Worm (Caenorhabditis elegans): Measurements from ENCODE around the gene glb-28.
A peak's percentile ranks its signal among the peaks of the same experiment; 100 is the strongest.

Gene glb-28

DNA sequence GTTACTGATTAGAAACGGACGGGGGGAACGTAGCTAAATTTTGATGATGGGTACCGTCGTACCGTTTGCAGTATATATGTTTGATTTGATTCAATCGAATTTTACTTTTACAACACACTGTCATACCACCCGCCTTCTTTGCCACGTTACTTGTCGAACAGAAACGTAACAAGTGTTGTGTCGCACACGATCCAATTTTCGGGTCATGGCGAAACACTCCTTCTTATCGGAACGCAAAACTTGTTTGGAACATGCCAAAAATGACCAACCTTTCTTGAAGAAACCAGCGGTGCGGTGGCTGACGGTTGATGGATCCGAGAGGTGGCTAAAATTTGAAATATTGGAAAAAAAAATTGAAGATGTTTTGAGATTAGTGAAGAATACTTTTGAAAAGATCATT is 36.7 kb downstream of the glb-28 start:
- TF ChIP-seq ceh-90 (tag; optimal IDR thresholded peaks at IDR 0.05) = no peak
- TF ChIP-seq ztf-11 (tag; optimal IDR thresholded peaks at IDR 0.05) = no peak
- no peak for TF ChIP-seq isw-1 (GFP tag; IDR thresholded peaks at IDR 0.05)
- TF ChIP-seq lin-35 (GFP tag; optimal IDR thresholded peaks at IDR 0.05) = no peak
- TF ChIP-seq unc-98 (GFP tag; IDR thresholded peaks at IDR 0.05) = no peak
- no peak for TF ChIP-seq pag-3 (tag; optimal IDR thresholded peaks at IDR 0.05; ENCODE audit: borderline replicate concordance, insufficient read depth)
- TF ChIP-seq zip-4 (GFP tag; optimal IDR thresholded peaks at IDR 0.05) = no peak
- no peak for TF ChIP-seq nhr-47 (tag; optimal IDR thresholded peaks at IDR 0.05)
- no peak for TF ChIP-seq fos-1 (tag; optimal IDR thresholded peaks at IDR 0.05)
- TF ChIP-seq swsn-7 (tag; optimal IDR thresholded peaks at IDR 0.05) = no peak
- TF ChIP-seq nhr-85 (tag) = no peak
- TF ChIP-seq C34B4.2 (tag; optimal IDR thresholded peaks at IDR 0.05) = no peak
- TF ChIP-seq efl-1 (optimal IDR thresholded peaks at IDR 0.05) = no peak
- TF ChIP-seq efl-1 (GFP tag; optimal IDR thresholded peaks at IDR 0.05 in 1 of 2) = no peak
- TF ChIP-seq nhr-11 (tag; optimal IDR thresholded peaks at IDR 0.05) = no peak
- TF ChIP-seq nhr-84 (tag; optimal IDR thresholded peaks at IDR 0.05) = no peak
- TF ChIP-seq aly-2 (tag; optimal IDR thresholded peaks at IDR 0.05) = no peak
- no peak for TF ChIP-seq grh-1 (GFP tag; IDR thresholded peaks at IDR 0.05)
- TF ChIP-seq F16B12.6 (tag; optimal IDR thresholded peaks at IDR 0.05) = no peak
- TF ChIP-seq hlh-4 (tag; optimal IDR thresholded peaks at IDR 0.05) = no peak
- TF ChIP-seq egl-27 (tag; optimal IDR thresholded peaks at IDR 0.05) = no peak

DNA sequence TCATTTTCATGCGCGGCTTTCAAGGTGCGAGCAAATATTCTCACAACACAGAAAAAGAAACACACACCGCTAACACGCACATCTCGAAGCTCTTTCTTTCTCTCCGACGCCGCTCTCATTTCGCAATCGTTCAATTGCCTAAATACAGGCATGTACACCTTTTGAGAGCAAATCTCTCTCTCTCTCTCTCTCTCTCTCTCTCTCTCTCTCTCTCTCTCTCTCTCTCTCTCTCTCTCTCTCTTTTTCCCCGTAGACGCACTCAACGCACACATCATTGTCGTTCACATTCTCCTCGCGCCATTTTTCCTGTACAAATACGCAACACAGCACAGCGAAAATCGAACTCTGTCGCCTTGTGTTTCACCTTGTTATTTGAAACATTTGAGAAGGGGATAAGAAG is 37.7 kb downstream of the glb-28 start:
- TF ChIP-seq sup-37 (GFP tag; optimal IDR thresholded peaks at IDR 0.05) (no peak), nhr-28 (tag; optimal IDR thresholded peaks at IDR 0.05) (no peak), sox-4 (tag; optimal IDR thresholded peaks at IDR 0.05) (no peak), jun-1 (tag; optimal IDR thresholded peaks at IDR 0.05) (peak; percentile 67), dsc-1 (tag; optimal IDR thresholded peaks at IDR 0.05) (no peak), egl-13 (tag; optimal IDR thresholded peaks at IDR 0.05) (no peak), skn-1 (tag; optimal IDR thresholded peaks at IDR 0.05) (peak; percentile 36), egl-27 (tag; optimal IDR thresholded peaks at IDR 0.05) (peak in 1 of 2 experiments; percentile 20), ztf-11 (tag; optimal IDR thresholded peaks at IDR 0.05) (no peak), ceh-82 (tag; optimal IDR thresholded peaks at IDR 0.05) (peak in 1 of 3 experiments; percentile 18), unc-130 (tag; optimal IDR thresholded peaks at IDR 0.05) (no peak), zip-4 (GFP tag; optimal IDR thresholded peaks at IDR 0.05) (peak; percentile 37), lin-15B (tag; optimal IDR thresholded peaks at IDR 0.05) (no peak), nhr-77 (tag; optimal IDR thresholded peaks at IDR 0.05) (peak; percentile 48), ceh-63 (GFP tag; optimal IDR thresholded peaks at IDR 0.05) (no peak), efl-1 (optimal IDR thresholded peaks at IDR 0.05) (peak in 1 of 2 experiments; percentile 33), efl-1 (GFP tag; optimal IDR thresholded peaks at IDR 0.05 in 1 of 2) (peak in 1 of 2 experiments; percentile 90), fkh-4 (tag; optimal IDR thresholded peaks at IDR 0.05; ENCODE audit: borderline replicate concordance) (no peak), lsy-2 (tag; optimal IDR thresholded peaks at IDR 0.05) (peak in 1 of 2 experiments; percentile 5), nhr-19 (GFP tag; conservative IDR thresholded peaks at IDR 0.05) (0 out of 2 replicates have a peak, but pooled peaks have one; percentile 4), nhr-85 (tag) (peak; percentile 60), lin-14 (GFP tag; optimal IDR thresholded peaks at IDR 0.05) (peak; percentile 44), snpc-4 (tag; optimal IDR thresholded peaks at IDR 0.05) (peak; percentile 16), lin-39 (tag; optimal IDR thresholded peaks at IDR 0.05) (no peak), blmp-1 (tag; optimal IDR thresholded peaks at IDR 0.05) (peak; percentile 30), isw-1 (GFP tag; IDR thresholded peaks at IDR 0.05) (no peak), mdl-1 (tag; optimal IDR thresholded peaks at IDR 0.05) (no peak)

DNA sequence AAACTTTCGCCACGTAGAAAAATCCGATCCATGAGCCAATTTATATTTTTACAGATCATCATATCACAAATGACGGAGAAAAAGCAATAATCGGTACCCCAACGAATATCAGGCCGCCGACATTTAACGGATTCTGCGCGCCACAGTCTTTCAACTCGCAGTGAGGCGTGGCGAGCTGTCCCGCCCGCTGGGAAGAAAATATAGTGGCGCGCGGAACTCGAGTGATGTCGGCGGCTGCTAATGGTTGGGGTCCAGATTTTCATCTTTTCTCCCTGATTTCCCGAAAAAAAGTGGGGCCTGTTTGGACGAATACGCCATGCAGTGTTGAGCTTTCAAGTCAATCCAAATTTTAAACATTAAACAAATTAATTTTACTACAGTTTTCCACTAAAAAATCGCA is 38.5 kb downstream of the glb-28 start:
- TF ChIP-seq rnt-1 (tag; optimal IDR thresholded peaks at IDR 0.05) (peak; percentile 3), C04F5.9 (tag; optimal IDR thresholded peaks at IDR 0.05) (no peak), snpc-4 (tag; optimal IDR thresholded peaks at IDR 0.05) (peak; percentile 88)
